Worm (Caenorhabditis elegans) whole organism, L4 larva: ENCODE measurements around the gene srz-64.
A peak's percentile ranks its signal among the peaks of the same experiment; 100 is the strongest.

ENCODE experiments used
- aly-2 ChIP-seq: sonication (generic microtip); optimal IDR thresholded peaks from 2 replicates; lab custom pipeline; 2018; ENCODE audit warnings: missing biosample characterization, missing genetic modification characterization
- fkh-10 ChIP-seq: fragments of 150-350 bp; optimal IDR thresholded peaks from 2 replicates; lab custom pipeline; 2014; ENCODE audit warnings: missing biosample characterization, missing genetic modification reagents, missing genetic modification characterization
- mdl-1 ChIP-seq, 2 experiments: fragments of 150-350 bp in 1 of 2; sonication (generic microtip) in 1 of 2; optimal IDR thresholded peaks; 2 replicates each; lab custom pipeline; 2014 to 2017; ENCODE audit warnings: missing biosample characterization in 2 of 2, missing genetic modification characterization in 2 of 2
- mep-1 ChIP-seq: fragments of 150-350 bp; sonication (generic microtip); optimal IDR thresholded peaks from 3 replicates; lab custom pipeline; 2014; ENCODE audit warnings: missing biosample characterization, missing genetic modification characterization
- nhr-11 ChIP-seq: fragments of 150-350 bp; optimal IDR thresholded peaks from 2 replicates; lab custom pipeline; 2014; ENCODE audit warnings: missing biosample characterization, missing genetic modification characterization
- unc-62 ChIP-seq, 3 experiments: fragments of 150-350 bp in 1 of 3; sonication (generic microtip); optimal IDR thresholded peaks in 2 of 3; peaks in 1 of 3; 1 replicate in 1 of 3; 2 replicates in 2 of 3; lab custom pipeline; 2014 to 2017; ENCODE audit warnings: missing biosample characterization in 3 of 3, missing genetic modification characterization in 3 of 3, missing genetic modification reagents in 3 of 3, missing genotype in 1 of 3
- ztf-11 ChIP-seq: fragments of 150-350 bp; optimal IDR thresholded peaks from 2 replicates; lab custom pipeline; 2014; ENCODE audit warnings: missing biosample characterization, missing genetic modification characterization

ce11 chrII:1306036-1306435, 13.0 kb upstream of the srz-64 start, which contains the start of gene emc-2:
- TF ChIP-seq unc-62 (GFP tag; optimal IDR thresholded peaks at IDR 0.05 in 1 of 2; lab: Kevin White, UChicago) (peak in 1 of 2 experiments; percentile 25), unc-62 (tag; optimal IDR thresholded peaks at IDR 0.05; lab: Kevin White, UChicago) (no peak), mep-1 (no peak), aly-2 (tag; lab: Kevin White, UChicago) (no peak), mdl-1 (tag; optimal IDR thresholded peaks at IDR 0.05; lab: Kevin White, UChicago) (no peak), nhr-11 (tag; lab: Kevin White, UChicago) (no peak), fkh-10 (GFP tag; lab: Kevin White, UChicago) (no peak), ztf-11 (tag; lab: Kevin White, UChicago) (no peak)
